Fruit fly (Drosophila melanogaster): ENCODE measurements around the gene CG13794.

The CG13794 gene

DNA sequence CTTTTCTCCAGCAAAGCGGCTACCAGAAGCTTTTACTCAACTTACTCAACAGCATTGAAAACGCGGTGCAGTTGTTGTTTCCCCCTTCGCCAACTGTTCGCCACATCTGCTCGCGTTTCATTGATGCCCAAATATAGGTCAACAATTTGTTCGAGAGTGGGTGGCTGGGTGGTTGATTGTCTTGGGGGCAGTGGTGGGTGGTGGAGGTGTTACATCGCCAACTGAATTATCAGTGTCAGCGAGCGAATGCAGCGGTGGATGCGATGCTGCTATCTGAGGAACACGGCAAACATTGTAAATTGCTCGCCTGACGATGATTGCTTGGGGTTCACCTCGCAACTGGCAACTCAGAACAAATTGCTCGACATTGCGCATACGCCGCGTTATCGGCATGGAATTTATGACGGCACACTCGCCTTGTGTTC is 46.9 kb downstream of the CG13794 start (continued):
- TF ChIP-seq Rfx (GFP tag; IDR thresholded peaks at IDR 0.05) = 0 out of 2 replicates have a peak, but pooled peaks have one; percentile 14
- TF ChIP-seq chinmo (GFP tag; IDR thresholded peaks at IDR 0.05; ENCODE audit: partially characterized antibody) = peak; percentile 76; the same call in 3 of the 4 replicates
- no peak for TF ChIP-seq CG11560 (tag; IDR thresholded peaks at IDR 0.05)
- no peak for TF ChIP-seq peb (GFP tag; IDR thresholded peaks at IDR 0.05)
- no peak for TF ChIP-seq CG6175 (GFP tag; IDR thresholded peaks at IDR 0.05)
- TF ChIP-seq sr (GFP tag; IDR thresholded peaks at IDR 0.05) = peak; percentile 57; the same call in 1 of the 3 replicates
- no peak for TF ChIP-seq tup (GFP tag; optimal IDR thresholded peaks at IDR 0.05)

DNA sequence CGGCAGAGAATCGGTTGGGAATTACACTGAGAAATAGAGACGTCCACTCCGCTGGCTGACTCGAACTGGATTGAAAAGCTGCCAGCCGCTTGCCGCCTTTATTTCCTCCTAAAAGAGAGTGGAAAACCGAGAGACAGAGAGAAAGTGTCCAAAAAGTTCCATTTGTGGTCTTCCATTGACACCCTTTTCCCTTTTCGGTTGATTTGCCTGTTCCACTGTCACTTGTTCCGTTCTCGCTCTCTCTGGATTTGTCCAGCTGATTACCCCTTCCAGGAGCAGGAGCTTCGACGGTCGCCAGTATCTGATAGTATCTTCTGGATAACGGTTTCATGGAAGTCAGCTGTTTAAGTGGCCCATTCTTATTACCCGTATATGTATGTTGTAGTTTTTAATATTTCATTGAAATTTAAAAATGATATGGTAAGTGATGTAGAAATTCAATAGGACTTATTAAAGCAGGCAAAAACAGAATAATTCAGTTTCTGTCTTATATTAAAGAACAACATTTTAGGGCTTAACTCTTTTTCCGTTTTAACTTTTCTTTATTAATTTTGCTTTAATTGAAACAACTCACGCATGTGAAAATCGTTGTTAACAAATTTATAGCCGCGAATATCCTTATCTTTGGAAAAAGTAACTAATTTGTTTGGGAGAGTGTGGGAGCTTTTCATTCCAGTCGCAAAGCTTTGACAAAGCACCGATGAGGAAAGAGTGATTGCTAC is 47.4 kb downstream of the CG13794 start, which contains the start of gene Slob:
TSS of gene Slob (minus strand) at position 51 of the 722 bp plus-strand sequence.
- no peak for TF ChIP-seq E2f1 (GFP tag; IDR thresholded peaks at IDR 0.05)
- peak; percentile 19; the same call in 1 of the 2 replicates for TF ChIP-seq Atf6 (GFP tag; IDR thresholded peaks at IDR 0.05)
- no peak for TF ChIP-seq CG12744 (GFP tag; optimal IDR thresholded peaks at IDR 0.05)
- TF ChIP-seq CG3995 (GFP tag; optimal IDR thresholded peaks at IDR 0.05) = peak; percentile 34
- peak; percentile 15 for TF ChIP-seq phol (tag; optimal IDR thresholded peaks at IDR 0.05)
- peak; percentile 45 for TF ChIP-seq Meics (GFP tag; optimal IDR thresholded peaks at IDR 0.05)
- no peak for TF ChIP-seq CG15269 (tag; optimal IDR thresholded peaks at IDR 0.05)
- no peak for TF ChIP-seq NC2α (GFP tag; optimal IDR thresholded peaks at IDR 0.05)
- no peak for TF ChIP-seq CG13775 (GFP tag; optimal IDR thresholded peaks at IDR 0.05)
- no peak for TF ChIP-seq cg (GFP tag; optimal IDR thresholded peaks at IDR 0.05)
- TF ChIP-seq pfk (GFP tag; optimal IDR thresholded peaks at IDR 0.05) = peak; percentile 87
- TF ChIP-seq Antp (GFP tag; optimal IDR thresholded peaks at IDR 0.05) = no peak
- TF ChIP-seq CG17568 (GFP tag; optimal IDR thresholded peaks at IDR 0.05) = no peak
- no peak for TF ChIP-seq CG15601 (tag; optimal IDR thresholded peaks at IDR 0.05)
- peak; percentile 54 for TF ChIP-seq CG2678 (tag; optimal IDR thresholded peaks at IDR 0.05)
- TF ChIP-seq CG6654 (GFP tag; optimal IDR thresholded peaks at IDR 0.05) = no peak
- TF ChIP-seq BtbVII (GFP tag; optimal IDR thresholded peaks at IDR 0.05) = peak; percentile 6
- no peak for TF ChIP-seq CG10431 (GFP tag; optimal IDR thresholded peaks at IDR 0.05)
- TF ChIP-seq CG13123 (GFP tag; optimal IDR thresholded peaks at IDR 0.05) = no peak
- no peak for TF ChIP-seq bowl (GFP tag; IDR thresholded peaks at IDR 0.05)
- TF ChIP-seq tna (GFP tag; IDR thresholded peaks at IDR 0.05; ENCODE audit: partially characterized antibody) = no peak
- TF ChIP-seq dmrt99B (tag; optimal IDR thresholded peaks at IDR 0.05) = peak; percentile 30
- TF ChIP-seq Dad (GFP tag; optimal IDR thresholded peaks at IDR 0.05) = no peak
- no peak for TF ChIP-seq Sry-δ (GFP tag; optimal IDR thresholded peaks at IDR 0.05)
- TF ChIP-seq jumu (GFP tag; optimal IDR thresholded peaks at IDR 0.05) = no peak
- TF ChIP-seq CG11085 (GFP tag; IDR thresholded peaks at IDR 0.05) = no peak
- no peak for TF ChIP-seq CG1602 (GFP tag; optimal IDR thresholded peaks at IDR 0.05)
- TF ChIP-seq CG18599 (GFP tag; optimal IDR thresholded peaks at IDR 0.05) = peak; percentile 72
- no peak for TF ChIP-seq CG14441 (GFP tag; IDR thresholded peaks at IDR 0.05)
- TF ChIP-seq Dll (GFP tag; IDR thresholded peaks at IDR 0.05; ENCODE audit: partially characterized antibody) = no peak
- peak; percentile 47 for TF ChIP-seq CG11504 (tag; optimal IDR thresholded peaks at IDR 0.05)
- TF ChIP-seq crp (GFP tag; optimal IDR thresholded peaks at IDR 0.05) = peak in 1 of 2 experiments; percentile 51
- TF ChIP-seq Hsf (GFP tag; optimal IDR thresholded peaks at IDR 0.05) = no peak
- no peak for TF ChIP-seq fd96Cb (tag; optimal IDR thresholded peaks at IDR 0.05)
- no peak for TF ChIP-seq CG1647 (GFP tag; optimal IDR thresholded peaks at IDR 0.05)
- no peak for TF ChIP-seq trh (GFP tag; optimal IDR thresholded peaks at IDR 0.05)
- TF ChIP-seq ttk (GFP tag; IDR thresholded peaks at IDR 0.05) = no peak
- TF ChIP-seq Hmr (GFP tag; optimal IDR thresholded peaks at IDR 0.05) = no peak
- no peak for TF ChIP-seq CHES-1-like (GFP tag; optimal IDR thresholded peaks at IDR 0.05)
- TF ChIP-seq lab (GFP tag; optimal IDR thresholded peaks at IDR 0.05) = peak; percentile 29
- no peak for TF ChIP-seq shn (GFP tag; optimal IDR thresholded peaks at IDR 0.05)

Measured in whole organism, embryonic.